Fruit fly (Drosophila melanogaster) whole organism, wandering third instar larva: ENCODE results near the gene Grx1.

ENCODE experiments used
- OdsH ChIP-seq: fragments of 200-800 bp; sonication (Bioruptor generic); optimal IDR thresholded peaks from 2 replicates; lab custom pipeline; 2016; ENCODE audit warnings: missing biosample characterization, mild to moderate bottlenecking, missing genetic modification characterization
- h ChIP-seq: fragments of 200-800 bp; sonication (Bioruptor generic); optimal IDR thresholded peaks from 3 replicates; lab custom pipeline; 2016; ENCODE audit warnings: missing biosample characterization, mild to moderate bottlenecking, missing genetic modification characterization
- psq ChIP-seq: fragments of 200-800 bp; sonication (Bioruptor generic); optimal IDR thresholded peaks from 3 replicates; lab custom pipeline; 2017; ENCODE audit warnings: missing biosample characterization, mild to moderate bottlenecking, missing genetic modification characterization, moderate library complexity

dm6 chr3L:18840370-18841007, 28.5 kb upstream of the Grx1 start:
- no peak for TF ChIP-seq OdsH
- TF ChIP-seq h (GFP tag; lab: Kevin White, UChicago), result peak; percentile 35
- TF ChIP-seq psq, result no peak
